Worm (Caenorhabditis elegans) whole organism, L4 larva: ENCODE results near the gene srh-19.

ENCODE experiments used
- ZK546.5 ChIP-seq, 2 experiments: sonication (generic microtip); optimal IDR thresholded peaks; 2 replicates each; lab custom pipeline; 2017; ENCODE audit warnings: missing biosample characterization in 2 of 2, missing genetic modification characterization in 2 of 2
- ceh-28 ChIP-seq: fragments of 150-350 bp; optimal IDR thresholded peaks from 2 replicates; lab custom pipeline; 2014; ENCODE audit warnings: missing biosample characterization, missing genetic modification reagents, missing genetic modification characterization
- ceh-82 ChIP-seq: sonication (generic microtip); optimal IDR thresholded peaks from 2 replicates; lab custom pipeline; 2017; ENCODE audit warnings: missing biosample characterization, missing genetic modification characterization
- daf-12 ChIP-seq: fragments of 150-350 bp; optimal IDR thresholded peaks from 2 replicates; lab custom pipeline; 2014; ENCODE audit warnings: missing biosample characterization, missing genetic modification reagents, missing genetic modification characterization
- hlh-30 ChIP-seq: sonication (generic microtip); optimal IDR thresholded peaks from 2 replicates; lab custom pipeline; 2017; ENCODE audit warnings: antibody characterized with exemption, mild to moderate bottlenecking, missing genetic modification characterization, missing compliant biosample characterization; ENCODE audit not compliant: insufficient read depth
- nhr-11 ChIP-seq: fragments of 150-350 bp; optimal IDR thresholded peaks from 2 replicates; lab custom pipeline; 2014; ENCODE audit warnings: missing biosample characterization, missing genetic modification characterization
- nhr-237 ChIP-seq: sonication (generic microtip); optimal IDR thresholded peaks from 2 replicates; lab custom pipeline; 2017; ENCODE audit warnings: missing biosample characterization, missing genetic modification characterization
- nhr-28 ChIP-seq: fragments of 150-350 bp; optimal IDR thresholded peaks from 2 replicates; lab custom pipeline; 2014; ENCODE audit warnings: missing biosample characterization, missing genetic modification characterization
- unc-130 ChIP-seq: sonication (generic microtip); optimal IDR thresholded peaks from 2 replicates; lab custom pipeline; 2016; ENCODE audit warnings: missing genetic modification reagents, missing genetic modification characterization, missing compliant biosample characterization
- zfp-2 ChIP-seq: sonication (generic microtip); optimal IDR thresholded peaks from 2 replicates; lab custom pipeline; 2016; ENCODE audit warnings: mild to moderate bottlenecking, missing genetic modification characterization, missing compliant biosample characterization

ce11 chrX:1450352-1450818, 37.4 kb downstream of the srh-19 start, which contains the start of gene W05H7.1:
- TF ChIP-seq ceh-82 (tag; lab: Kevin White, UChicago) (no peak), ceh-28 (tag; lab: Kevin White, UChicago) (no peak), unc-130 (GFP tag; lab: Kevin White, UChicago) (no peak), zfp-2 (no peak), nhr-11 (tag; lab: Kevin White, UChicago) (peak; percentile 22), daf-12 (tag; lab: Kevin White, UChicago) (no peak), nhr-237 (tag; lab: Kevin White, UChicago) (no peak), nhr-28 (tag; lab: Kevin White, UChicago) (peak; percentile 41), ZK546.5 (tag; optimal IDR thresholded peaks at IDR 0.05; lab: Kevin White, UChicago) (no peak), hlh-30 (tag; lab: Kevin White, UChicago) (peak; percentile 57)
